Worm (Caenorhabditis elegans): Measurements from ENCODE around the gene F54G2.1.

F54G2.1 gene

DNA sequence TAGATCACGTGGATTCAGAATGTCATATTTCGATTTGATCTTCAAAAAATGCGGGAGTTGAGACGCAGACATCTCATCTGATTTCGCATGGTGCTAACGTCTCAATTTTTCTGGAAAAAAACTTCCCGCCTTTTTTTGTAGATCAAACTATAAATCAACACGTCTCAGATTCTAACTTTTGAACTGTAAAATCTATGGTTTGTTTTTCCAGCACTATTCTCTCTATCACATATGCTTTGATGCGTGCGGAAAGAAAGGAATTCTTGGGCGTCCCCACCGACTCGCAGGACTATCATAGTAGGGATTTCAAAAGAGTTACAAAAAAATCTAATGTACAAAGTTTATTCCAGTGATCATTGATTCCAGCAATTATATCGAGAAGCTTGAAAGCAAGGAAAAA, 33.5 kb upstream of the F54G2.1 start:
- TF ChIP-seq flt-1 (GFP tag; IDR thresholded peaks at IDR 0.05) (peak; percentile 53; the same call in 1 of the 2 replicates), ztf-29 (GFP tag; IDR thresholded peaks at IDR 0.05) (no peak)

DNA sequence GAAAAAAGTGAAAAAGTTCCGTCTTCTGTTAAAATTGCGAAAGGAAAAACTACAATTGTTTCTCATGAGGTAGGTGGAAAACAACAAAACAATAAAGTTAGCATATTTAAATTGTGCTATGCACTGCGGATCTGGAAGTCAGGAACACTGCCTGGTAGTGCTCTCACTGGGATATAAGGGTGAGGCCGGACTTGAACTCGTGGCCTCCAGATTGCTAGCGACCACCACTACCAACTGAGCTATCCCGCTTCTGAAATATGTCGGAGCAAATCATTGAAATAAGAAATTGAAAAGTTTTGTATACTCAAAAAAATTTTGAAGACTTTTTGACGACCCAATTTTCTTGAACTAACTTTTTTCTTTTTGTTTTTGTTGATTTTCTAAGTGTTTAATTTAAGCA, 32.4 kb upstream of the F54G2.1 start:
- no peak for TF ChIP-seq ztf-29 (GFP tag; IDR thresholded peaks at IDR 0.05)
- no peak for TF ChIP-seq klf-2 (GFP tag; conservative IDR thresholded peaks at IDR 0.05)
- TF ChIP-seq flt-1 (GFP tag; IDR thresholded peaks at IDR 0.05), result no peak
- no peak for TF ChIP-seq ztf-23 (GFP tag; IDR thresholded peaks at IDR 0.05)
- no peak for TF ChIP-seq ref-1 (GFP tag; conservative IDR thresholded peaks at IDR 0.05)
- TF ChIP-seq med-1 (GFP tag; optimal IDR thresholded peaks at IDR 0.05; ENCODE audit: insufficient read depth), result no peak
- no peak for TF ChIP-seq tab-1 (GFP tag; IDR thresholded peaks at IDR 0.05)
- TF ChIP-seq T22C8.4 (GFP tag; IDR thresholded peaks at IDR 0.05), result no peak
- no peak for TF ChIP-seq cog-1 (tag; optimal IDR thresholded peaks at IDR 0.05)

DNA sequence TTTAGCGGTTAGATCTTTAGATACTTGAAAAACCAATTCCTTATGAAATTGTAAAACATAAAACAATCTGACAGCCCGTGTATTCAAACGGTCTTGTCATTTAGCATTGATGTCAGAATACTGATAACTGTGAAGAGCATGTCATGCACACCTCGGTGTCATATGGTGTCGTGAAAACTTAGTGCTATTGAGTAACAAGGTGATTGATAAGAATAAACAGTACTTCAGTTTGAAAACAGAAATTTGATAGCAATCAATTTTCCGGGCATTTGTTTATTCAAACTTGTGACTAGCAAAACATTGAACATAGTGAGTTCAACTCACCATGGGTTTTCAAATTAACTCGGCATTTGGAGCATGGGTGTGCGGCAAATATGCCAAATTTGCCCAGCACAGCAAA, 31.1 kb upstream of the F54G2.1 start:
- TF ChIP-seq cog-1 (tag; optimal IDR thresholded peaks at IDR 0.05) (no peak), klf-2 (GFP tag; conservative IDR thresholded peaks at IDR 0.05) (no peak), tab-1 (GFP tag; IDR thresholded peaks at IDR 0.05) (no peak), ztf-23 (GFP tag; IDR thresholded peaks at IDR 0.05) (no peak), ref-1 (GFP tag; conservative IDR thresholded peaks at IDR 0.05) (no peak), ztf-29 (GFP tag; IDR thresholded peaks at IDR 0.05) (no peak), flt-1 (GFP tag; IDR thresholded peaks at IDR 0.05) (no peak), med-1 (GFP tag; optimal IDR thresholded peaks at IDR 0.05; ENCODE audit: insufficient read depth) (no peak), T22C8.4 (GFP tag; IDR thresholded peaks at IDR 0.05) (no peak)

DNA sequence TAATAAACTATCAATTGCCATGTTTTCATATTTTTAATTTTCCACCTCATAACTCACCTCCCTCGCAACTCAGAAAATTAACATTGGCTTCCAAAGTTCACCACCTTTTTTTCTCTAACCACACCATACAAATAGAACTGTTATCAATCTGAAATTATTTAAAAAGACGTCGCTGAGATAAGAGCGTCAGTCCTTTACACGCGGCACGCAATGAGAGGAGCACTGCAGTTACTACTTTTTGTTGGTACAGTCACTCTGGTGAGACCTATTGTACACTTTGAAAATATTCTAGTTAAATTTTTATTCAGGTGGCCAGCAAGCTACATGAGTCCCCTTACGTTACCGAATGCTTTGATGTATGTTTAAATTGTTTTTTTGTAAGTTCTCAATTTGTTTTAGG, 30.6 kb upstream of the F54G2.1 start, which contains the start of gene T02C5.1:
Gene T02C5.1, plus strand, starts transcription at position 199 of the 400 bp plus-strand sequence.
- TF ChIP-seq T22C8.4 (GFP tag; IDR thresholded peaks at IDR 0.05) (no peak), tab-1 (GFP tag; IDR thresholded peaks at IDR 0.05) (no peak), ref-1 (GFP tag; conservative IDR thresholded peaks at IDR 0.05) (no peak), med-1 (GFP tag; optimal IDR thresholded peaks at IDR 0.05; ENCODE audit: insufficient read depth) (no peak), klf-2 (GFP tag; conservative IDR thresholded peaks at IDR 0.05) (no peak), flt-1 (GFP tag; IDR thresholded peaks at IDR 0.05) (no peak), ztf-29 (GFP tag; IDR thresholded peaks at IDR 0.05) (no peak), ztf-23 (GFP tag; IDR thresholded peaks at IDR 0.05) (no peak), cog-1 (tag; optimal IDR thresholded peaks at IDR 0.05) (no peak)

ce11 chrX:2693026-2693425, 28.9 kb upstream of the F54G2.1 start:
- TF ChIP-seq ztf-23 (GFP tag; IDR thresholded peaks at IDR 0.05) (no peak), klf-2 (GFP tag; conservative IDR thresholded peaks at IDR 0.05) (no peak), med-1 (GFP tag; optimal IDR thresholded peaks at IDR 0.05; ENCODE audit: insufficient read depth) (no peak), ref-1 (GFP tag; conservative IDR thresholded peaks at IDR 0.05) (no peak), cog-1 (tag; optimal IDR thresholded peaks at IDR 0.05) (no peak)

ce11 chrX:2688583-2689220, 24.5 kb upstream of the F54G2.1 start, which contains the start of gene T14G11.1:
Gene T14G11.1, plus strand, starts transcription at chrX:2688990.
- TF ChIP-seq med-1 (GFP tag; optimal IDR thresholded peaks at IDR 0.05; ENCODE audit: insufficient read depth) (no peak), cog-1 (tag; optimal IDR thresholded peaks at IDR 0.05) (peak; percentile 27), T22C8.4 (GFP tag; IDR thresholded peaks at IDR 0.05) (0 out of 2 replicates have a peak, but pooled peaks have one; percentile 32)

ce11 chrX:2687174-2687573, 23.0 kb upstream of the F54G2.1 start, which contains the start of gene immt-1:
Gene immt-1, minus strand, starts transcription at chrX:2687184.
- TF ChIP-seq flt-1 (GFP tag; IDR thresholded peaks at IDR 0.05) (0 out of 2 replicates have a peak, but pooled peaks have one; percentile 43), cog-1 (tag; optimal IDR thresholded peaks at IDR 0.05) (peak; percentile 44), ztf-23 (GFP tag; IDR thresholded peaks at IDR 0.05) (peak; percentile 65; the same call in 1 of the 2 replicates), ref-1 (GFP tag; conservative IDR thresholded peaks at IDR 0.05) (no peak), tab-1 (GFP tag; IDR thresholded peaks at IDR 0.05) (no peak), T22C8.4 (GFP tag; IDR thresholded peaks at IDR 0.05) (no peak), klf-2 (GFP tag; conservative IDR thresholded peaks at IDR 0.05) (no peak), med-1 (GFP tag; optimal IDR thresholded peaks at IDR 0.05; ENCODE audit: insufficient read depth) (no peak), ztf-29 (GFP tag; IDR thresholded peaks at IDR 0.05) (no peak)

DNA sequence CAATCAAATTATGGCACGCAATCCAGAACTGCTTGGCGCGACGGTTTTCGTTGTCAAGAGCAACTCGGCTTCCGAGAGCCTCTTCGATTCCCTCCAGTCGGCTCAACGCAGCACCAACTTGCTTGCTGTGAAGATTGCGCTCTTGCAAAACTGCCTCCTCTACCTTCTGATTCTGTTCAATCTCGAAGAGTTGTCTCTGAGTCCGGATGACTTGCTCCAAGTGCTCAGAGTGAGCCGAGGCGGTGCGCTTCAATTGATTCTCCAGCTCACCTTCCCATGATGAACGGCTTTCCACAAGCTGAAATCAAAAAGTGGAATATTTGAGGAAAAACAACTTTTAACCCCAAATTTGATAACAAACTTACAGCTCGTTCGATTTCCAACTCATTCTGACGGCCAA, 20.3 kb upstream of the F54G2.1 start:
- TF ChIP-seq tab-1 (GFP tag; IDR thresholded peaks at IDR 0.05) (no peak), ztf-29 (GFP tag; IDR thresholded peaks at IDR 0.05) (no peak), T22C8.4 (GFP tag; IDR thresholded peaks at IDR 0.05) (no peak), klf-2 (GFP tag; conservative IDR thresholded peaks at IDR 0.05) (no peak), ztf-23 (GFP tag; IDR thresholded peaks at IDR 0.05) (no peak), ref-1 (GFP tag; conservative IDR thresholded peaks at IDR 0.05) (no peak), cog-1 (tag; optimal IDR thresholded peaks at IDR 0.05) (no peak), med-1 (GFP tag; optimal IDR thresholded peaks at IDR 0.05; ENCODE audit: insufficient read depth) (no peak), flt-1 (GFP tag; IDR thresholded peaks at IDR 0.05) (no peak)

- TF ChIP-seq tab-1 (GFP tag; IDR thresholded peaks at IDR 0.05) (no peak), ref-1 (GFP tag; conservative IDR thresholded peaks at IDR 0.05) (no peak), flt-1 (GFP tag; IDR thresholded peaks at IDR 0.05) (no peak), ztf-29 (GFP tag; IDR thresholded peaks at IDR 0.05) (no peak), ztf-23 (GFP tag; IDR thresholded peaks at IDR 0.05) (no peak), cog-1 (tag; optimal IDR thresholded peaks at IDR 0.05) (no peak), klf-2 (GFP tag; conservative IDR thresholded peaks at IDR 0.05) (no peak), med-1 (GFP tag; optimal IDR thresholded peaks at IDR 0.05; ENCODE audit: insufficient read depth) (no peak), T22C8.4 (GFP tag; IDR thresholded peaks at IDR 0.05) (no peak)
Measured at ce11 chrX:2674514-2674913, 10.3 kb upstream of the F54G2.1 start.

ce11 chrX:2673272-2673671, 9.1 kb upstream of the F54G2.1 start, which contains the start of gene ser-7:
Gene ser-7, plus strand, starts transcription at chrX:2673572.
- TF ChIP-seq med-1 (GFP tag; optimal IDR thresholded peaks at IDR 0.05; ENCODE audit: insufficient read depth), result no peak

Data from whole organism, midembryonic.